Worm (Caenorhabditis elegans): ENCODE results near the gene znf-474.
A peak's percentile ranks its signal among the peaks of the same experiment; 100 is the strongest.

ce11 chrX:12174686-12175404, 25.1 kb downstream of the znf-474 start:
- TF ChIP-seq nhr-237 (tag; optimal IDR thresholded peaks at IDR 0.05) (no peak), ces-1 (GFP tag; optimal IDR thresholded peaks at IDR 0.05) (no peak), nhr-11 (tag; optimal IDR thresholded peaks at IDR 0.05) (no peak), ceh-82 (tag; optimal IDR thresholded peaks at IDR 0.05) (no peak), isw-1 (GFP tag; IDR thresholded peaks at IDR 0.05) (no peak), nhr-47 (tag; optimal IDR thresholded peaks at IDR 0.05) (no peak), nhr-77 (tag; optimal IDR thresholded peaks at IDR 0.05) (no peak), elt-2 (tag; optimal IDR thresholded peaks at IDR 0.05) (peak; percentile 11), dpl-1 (GFP tag; optimal IDR thresholded peaks at IDR 0.05) (no peak), swsn-7 (tag; optimal IDR thresholded peaks at IDR 0.05) (no peak), unc-130 (tag; optimal IDR thresholded peaks at IDR 0.05) (no peak)

All from whole organism, L1 larva.